Fruit fly (Drosophila melanogaster): ENCODE results near the gene CG14810.

CG14810 gene

DNA sequence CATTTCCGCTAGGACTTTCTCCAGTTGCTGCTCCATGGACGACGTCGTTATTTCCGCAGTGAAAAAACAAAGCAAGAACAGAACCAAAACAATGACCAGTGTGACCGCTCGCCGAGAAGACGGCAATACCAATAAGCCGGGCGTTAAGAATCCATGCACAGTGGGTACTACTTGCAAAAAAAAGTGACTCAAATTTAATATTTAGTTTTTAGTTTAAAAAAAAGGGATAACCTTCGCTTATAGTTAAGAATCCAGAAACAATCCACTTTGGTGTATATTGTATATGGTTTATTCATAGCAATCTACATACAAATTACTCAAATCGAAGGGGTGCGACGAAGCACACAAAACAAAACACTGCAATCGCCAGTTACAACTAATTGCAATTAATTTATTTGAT lies 38.7 kb upstream of the CG14810 start, which contains the start of gene Lamtor5 (continued):
- TF ChIP-seq pfk (GFP tag; optimal IDR thresholded peaks at IDR 0.05) = no peak
- TF ChIP-seq Doc2 (GFP tag; IDR thresholded peaks at IDR 0.05) = no peak
- TF ChIP-seq crol (GFP tag; IDR thresholded peaks at IDR 0.05) = no peak
- TF ChIP-seq HHEX (GFP tag; optimal IDR thresholded peaks at IDR 0.05) = peak; percentile 42
- no peak for TF ChIP-seq fd64A (GFP tag; optimal IDR thresholded peaks at IDR 0.05)
- no peak for TF ChIP-seq Dll (GFP tag; IDR thresholded peaks at IDR 0.05; ENCODE audit: partially characterized antibody)
- no peak for TF ChIP-seq Dp (GFP tag; optimal IDR thresholded peaks at IDR 0.05)
- TF ChIP-seq sc (optimal IDR thresholded peaks at IDR 0.05) = no peak
- no peak for TF ChIP-seq sc (GFP tag; optimal IDR thresholded peaks at IDR 0.05)
- TF ChIP-seq ato (GFP tag; IDR thresholded peaks at IDR 0.05; ENCODE audit: partially characterized antibody) = no peak; the same call in 1 of the 2 replicates
- 0 out of 3 replicates have a peak, but pooled peaks have one; percentile 10 for TF ChIP-seq CG6175 (GFP tag; IDR thresholded peaks at IDR 0.05)
- TF ChIP-seq CG11398 (GFP tag; optimal IDR thresholded peaks at IDR 0.05) = no peak
- TF ChIP-seq tgo (GFP tag; IDR thresholded peaks at IDR 0.05) = peak; percentile 33; the same call in 1 of the 3 replicates
- peak; percentile 18 for TF ChIP-seq CG8388 (GFP tag; optimal IDR thresholded peaks at IDR 0.05)
- no peak for TF ChIP-seq dimm (GFP tag; IDR thresholded peaks at IDR 0.05)
- TF ChIP-seq CG12299 (tag; optimal IDR thresholded peaks at IDR 0.05) = no peak
- no peak for TF ChIP-seq CG10274 (GFP tag; optimal IDR thresholded peaks at IDR 0.05)
- TF ChIP-seq CG15479 (GFP tag; optimal IDR thresholded peaks at IDR 0.05) = no peak
- peak; percentile 24 for TF ChIP-seq Max (GFP tag; optimal IDR thresholded peaks at IDR 0.05)
- no peak for TF ChIP-seq gsb (GFP tag; IDR thresholded peaks at IDR 0.05)
- no peak for TF ChIP-seq Dref (GFP tag; IDR thresholded peaks at IDR 0.05)
- TF ChIP-seq caup (GFP tag; optimal IDR thresholded peaks at IDR 0.05; ENCODE audit: severe bottlenecking) = peak; percentile 36
- peak; percentile 22 for TF ChIP-seq Hand (GFP tag; optimal IDR thresholded peaks at IDR 0.05)
- peak; percentile 44 for TF ChIP-seq CG17359 (tag; optimal IDR thresholded peaks at IDR 0.05)
- TF ChIP-seq CG11456 (GFP tag; IDR thresholded peaks at IDR 0.05) = 0 out of 3 replicates have a peak, but pooled peaks have one; percentile 33
- TF ChIP-seq CG9932 (GFP tag; IDR thresholded peaks at IDR 0.05) = peak; percentile 76
- peak; percentile 54 for TF ChIP-seq CG2678 (tag; optimal IDR thresholded peaks at IDR 0.05)
- TF ChIP-seq CG11560 (tag; IDR thresholded peaks at IDR 0.05) = no peak
- peak; percentile 28; the same call in 1 of the 3 replicates for TF ChIP-seq HLH4C (GFP tag; IDR thresholded peaks at IDR 0.05; ENCODE audit: partially characterized antibody)
- peak; percentile 71 for TF ChIP-seq CG2120 (GFP tag; optimal IDR thresholded peaks at IDR 0.05)
- no peak for TF ChIP-seq ash1 (GFP tag; optimal IDR thresholded peaks at IDR 0.05)
- no peak for TF ChIP-seq tx (GFP tag; optimal IDR thresholded peaks at IDR 0.05)
- peak; percentile 20 for TF ChIP-seq CG12155 (GFP tag; optimal IDR thresholded peaks at IDR 0.05)
- TF ChIP-seq CG14710 (tag; optimal IDR thresholded peaks at IDR 0.05) = peak; percentile 12
- no peak for TF ChIP-seq Six4 (GFP tag; optimal IDR thresholded peaks at IDR 0.05)
- no peak for TF ChIP-seq Mrtf (GFP tag; IDR thresholded peaks at IDR 0.05)
- no peak for TF ChIP-seq CG2875 (GFP tag; optimal IDR thresholded peaks at IDR 0.05)
- peak; percentile 31 for TF ChIP-seq pum (GFP tag; optimal IDR thresholded peaks at IDR 0.05)
- peak; percentile 27 for TF ChIP-seq Xbp1 (GFP tag; optimal IDR thresholded peaks at IDR 0.05)
- TF ChIP-seq CG17802 (tag; optimal IDR thresholded peaks at IDR 0.05) = no peak
- no peak for TF ChIP-seq CG10565 (GFP tag; optimal IDR thresholded peaks at IDR 0.05)
- no peak for TF ChIP-seq CG3065 (GFP tag; optimal IDR thresholded peaks at IDR 0.05)
- no peak for TF ChIP-seq hkb (optimal IDR thresholded peaks at IDR 0.05)
- peak; percentile 39; the same call in 1 of the 2 replicates for TF ChIP-seq hkb (GFP tag; IDR thresholded peaks at IDR 0.05)
- TF ChIP-seq MBD-R2 (GFP tag; IDR thresholded peaks at IDR 0.05) = peak; percentile 88
- no peak for TF ChIP-seq pros (GFP tag; optimal IDR thresholded peaks at IDR 0.05)
- TF ChIP-seq row (GFP tag; IDR thresholded peaks at IDR 0.05) = peak; percentile 84
- TF ChIP-seq CG6272 (GFP tag; IDR thresholded peaks at IDR 0.05) = 0 out of 2 replicates have a peak, but pooled peaks have one; percentile 25
- peak; percentile 59 for TF ChIP-seq CG12391 (tag; optimal IDR thresholded peaks at IDR 0.05)
- TF ChIP-seq ac (GFP tag; optimal IDR thresholded peaks at IDR 0.05) = no peak
- TF ChIP-seq CG4617 (GFP tag; optimal IDR thresholded peaks at IDR 0.05; ENCODE audit: borderline replicate concordance) = peak; percentile 21

All from whole organism, embryonic.